Worm (Caenorhabditis elegans) whole organism, L2 larva: ENCODE data around the gene rpb-4.

Experiments
- F13H6.1 ChIP-seq: sonication (generic microtip); optimal IDR thresholded peaks from 2 replicates; lab custom pipeline; 2016; ENCODE audit warnings: missing genetic modification characterization, missing compliant biosample characterization
- nhr-10 ChIP-seq: sonication (generic microtip); optimal IDR thresholded peaks from 2 replicates; lab custom pipeline; 2017; ENCODE audit warnings: missing biosample characterization, missing genetic modification characterization
- nhr-11 ChIP-seq: fragments of 150-350 bp; optimal IDR thresholded peaks from 2 replicates; lab custom pipeline; 2014; ENCODE audit warnings: missing biosample characterization, missing genetic modification characterization
- nhr-12 ChIP-seq: fragments of 150-350 bp; optimal IDR thresholded peaks from 2 replicates; lab custom pipeline; 2014; ENCODE audit warnings: missing biosample characterization, missing genetic modification characterization
- ztf-11 ChIP-seq: sonication (generic microtip); optimal IDR thresholded peaks from 2 replicates; lab custom pipeline; 2017; ENCODE audit warnings: missing biosample characterization, missing genetic modification characterization

- no peak for TF ChIP-seq nhr-11
- TF ChIP-seq ztf-11 (tag; lab: Kevin White, UChicago): no peak
- TF ChIP-seq nhr-10: no peak
- no peak for TF ChIP-seq nhr-12 (tag; lab: Kevin White, UChicago)
- no peak for TF ChIP-seq F13H6.1 (tag; lab: Kevin White, UChicago)
Observed at ce11 chrII:7363990-7364455, 10.3 kb upstream of the rpb-4 start, which contains the start of gene msra-1.
